Worm (Caenorhabditis elegans) whole organism, L2 larva: ENCODE data around the gene C06E2.9.

Experiments
- C34F6.9 ChIP-seq: fragments of 150-350 bp; optimal IDR thresholded peaks from 2 replicates; lab custom pipeline; 2014; ENCODE audit warnings: missing biosample characterization, missing genetic modification characterization
- R02D3.7 ChIP-seq: fragments of 150-350 bp; optimal IDR thresholded peaks from 2 replicates; lab custom pipeline; 2014; ENCODE audit warnings: missing biosample characterization, missing genetic modification characterization
- Y55F3AM.14 ChIP-seq: fragments of 200-800 bp; sonication (Bioruptor generic); optimal IDR thresholded peaks from 2 replicates; lab custom pipeline; 2018; ENCODE audit warnings: mild to moderate bottlenecking, missing genetic modification characterization, missing compliant biosample characterization
- ZK546.5 ChIP-seq: sonication (generic microtip); optimal IDR thresholded peaks from 2 replicates; lab custom pipeline; 2017; ENCODE audit warnings: missing biosample characterization, missing genetic modification characterization
- aly-2 ChIP-seq: fragments of 150-350 bp; optimal IDR thresholded peaks from 2 replicates; lab custom pipeline; 2014; ENCODE audit warnings: missing biosample characterization, missing genetic modification characterization
- blmp-1 ChIP-seq: sonication (generic microtip); optimal IDR thresholded peaks from 2 replicates; lab custom pipeline; 2017; ENCODE audit warnings: missing genetic modification characterization, mild to moderate bottlenecking, missing compliant biosample characterization, antibody characterized with exemption, moderate library complexity; ENCODE audit not compliant: insufficient read depth
- ceh-16 ChIP-seq: fragments of 150-350 bp; optimal IDR thresholded peaks from 2 replicates; lab custom pipeline; 2014; ENCODE audit warnings: missing biosample characterization, missing genetic modification characterization
- ceh-82 ChIP-seq: fragments of 150-350 bp; optimal IDR thresholded peaks from 2 replicates; lab custom pipeline; 2014; ENCODE audit warnings: missing biosample characterization, missing genetic modification characterization
- crh-2 ChIP-seq: sonication (generic microtip); optimal IDR thresholded peaks from 2 replicates; lab custom pipeline; 2017; ENCODE audit warnings: missing biosample characterization, missing genetic modification characterization
- fos-1 ChIP-seq: fragments of 150-350 bp; optimal IDR thresholded peaks from 2 replicates; lab custom pipeline; 2014; ENCODE audit warnings: missing biosample characterization, missing genetic modification characterization
- gmeb-1 ChIP-seq: fragments of 150-350 bp; optimal IDR thresholded peaks from 2 replicates; lab custom pipeline; 2014; ENCODE audit warnings: missing biosample characterization, missing genetic modification characterization
- lin-13 ChIP-seq: fragments of 150-350 bp; optimal IDR thresholded peaks from 2 replicates; lab custom pipeline; 2014; ENCODE audit warnings: missing biosample characterization, missing genetic modification reagents, missing genetic modification characterization
- lin-39 ChIP-seq: fragments of 150-350 bp; optimal IDR thresholded peaks from 2 replicates; lab custom pipeline; 2014; ENCODE audit warnings: missing biosample characterization, missing genetic modification reagents, missing genetic modification characterization
- lsy-2 ChIP-seq, 2 experiments: fragments of 150-350 bp in 1 of 2; sonication (generic microtip) in 1 of 2; optimal IDR thresholded peaks; 2 replicates each; lab custom pipeline; 2014 to 2017; ENCODE audit warnings: missing biosample characterization in 2 of 2, missing genetic modification characterization in 2 of 2
- mab-5 ChIP-seq: fragments of 150-350 bp; optimal IDR thresholded peaks from 2 replicates; lab custom pipeline; 2014; ENCODE audit warnings: missing biosample characterization, missing genetic modification characterization
- mbf-1 ChIP-seq: sonication (generic microtip); optimal IDR thresholded peaks from 2 replicates; lab custom pipeline; 2017; ENCODE audit warnings: missing biosample characterization, missing genetic modification characterization
- mdl-1 ChIP-seq, 2 experiments: fragments of 150-350 bp in 1 of 2; sonication (generic microtip) in 1 of 2; optimal IDR thresholded peaks; 2 replicates each; lab custom pipeline; 2017; ENCODE audit warnings: missing biosample characterization in 2 of 2, missing genetic modification characterization in 2 of 2
- nhr-10 ChIP-seq: sonication (generic microtip); optimal IDR thresholded peaks from 2 replicates; lab custom pipeline; 2017; ENCODE audit warnings: missing biosample characterization, missing genetic modification characterization
- nhr-11 ChIP-seq: fragments of 150-350 bp; optimal IDR thresholded peaks from 2 replicates; lab custom pipeline; 2014; ENCODE audit warnings: missing biosample characterization, missing genetic modification characterization
- nhr-12 ChIP-seq: fragments of 150-350 bp; optimal IDR thresholded peaks from 2 replicates; lab custom pipeline; 2014; ENCODE audit warnings: missing biosample characterization, missing genetic modification characterization
- nhr-129 ChIP-seq: fragments of 150-350 bp; optimal IDR thresholded peaks from 2 replicates; lab custom pipeline; 2014; ENCODE audit warnings: missing biosample characterization, missing genetic modification characterization
- nhr-21 ChIP-seq: fragments of 150-350 bp; optimal IDR thresholded peaks from 2 replicates; lab custom pipeline; 2014; ENCODE audit warnings: missing biosample characterization, missing genetic modification characterization
- nhr-23 ChIP-seq: fragments of 150-350 bp; optimal IDR thresholded peaks from 2 replicates; lab custom pipeline; 2014; ENCODE audit warnings: missing biosample characterization, missing genetic modification reagents, missing genetic modification characterization
- nhr-25 ChIP-seq: fragments of 150-350 bp; sonication (generic microtip); optimal IDR thresholded peaks from 3 replicates; lab custom pipeline; 2014; ENCODE audit warnings: missing biosample characterization, missing genetic modification characterization
- nhr-6 ChIP-seq: fragments of 150-350 bp; optimal IDR thresholded peaks from 2 replicates; lab custom pipeline; 2014; ENCODE audit warnings: missing biosample characterization, missing genetic modification characterization
- nhr-77 ChIP-seq: fragments of 150-350 bp; optimal IDR thresholded peaks from 2 replicates; lab custom pipeline; 2014; ENCODE audit warnings: missing biosample characterization, missing genetic modification characterization
- sem-4 ChIP-seq: fragments of 150-350 bp; optimal IDR thresholded peaks from 2 replicates; lab custom pipeline; 2014; ENCODE audit warnings: missing biosample characterization, missing genetic modification reagents, missing genetic modification characterization
- skn-1 ChIP-seq: sonication (generic microtip); optimal IDR thresholded peaks from 2 replicates; lab custom pipeline; 2017; ENCODE audit warnings: missing biosample characterization, missing genetic modification characterization
- sma-3 ChIP-seq: sonication (generic microtip); optimal IDR thresholded peaks from 2 replicates; lab custom pipeline; 2016; ENCODE audit warnings: missing genetic modification reagents, missing genetic modification characterization, missing compliant biosample characterization
- sma-9 ChIP-seq, 2 experiments: fragments of 150-350 bp in 1 of 2; sonication (generic microtip) in 1 of 2; optimal IDR thresholded peaks; 2 replicates each; lab custom pipeline; 2014 to 2016; ENCODE audit warnings: missing genetic modification characterization in 2 of 2, mild to moderate bottlenecking in 1 of 2, missing biosample characterization in 1 of 2, missing compliant biosample characterization in 1 of 2, missing genetic modification reagents in 1 of 2, moderate library complexity in 1 of 2
- unc-39 ChIP-seq: fragments of 150-350 bp; optimal IDR thresholded peaks from 2 replicates; lab custom pipeline; 2014; ENCODE audit warnings: missing biosample characterization, missing genetic modification characterization
- unc-55 ChIP-seq: fragments of 150-350 bp; sonication (generic microtip); optimal IDR thresholded peaks from 3 replicates; lab custom pipeline; 2014; ENCODE audit warnings: missing biosample characterization, missing genetic modification reagents, missing genetic modification characterization
- unc-62 ChIP-seq: fragments of 150-350 bp; optimal IDR thresholded peaks from 2 replicates; lab custom pipeline; 2014; ENCODE audit warnings: missing biosample characterization, missing genetic modification reagents, missing genetic modification characterization
- zag-1 ChIP-seq: fragments of 150-350 bp; optimal IDR thresholded peaks from 2 replicates; lab custom pipeline; 2014; ENCODE audit warnings: missing biosample characterization, missing genetic modification characterization
- ztf-11 ChIP-seq: sonication (generic microtip); optimal IDR thresholded peaks from 2 replicates; lab custom pipeline; 2017; ENCODE audit warnings: missing biosample characterization, missing genetic modification characterization
- ztf-4 ChIP-seq: fragments of 150-350 bp; optimal IDR thresholded peaks from 2 replicates; lab custom pipeline; 2014; ENCODE audit warnings: missing biosample characterization, missing genetic modification characterization

Gene C06E2.9

ce11 chrX:8838176-8838575 is 22.9 kb upstream of the C06E2.9 start:
- no peak for TF ChIP-seq zag-1 (tag; lab: Kevin White, UChicago)
- TF ChIP-seq fos-1 = no peak
- no peak for TF ChIP-seq ztf-4 (tag; lab: Kevin White, UChicago)
- TF ChIP-seq ceh-16 (tag; lab: Kevin White, UChicago) = no peak
- no peak for TF ChIP-seq mab-5
- no peak for TF ChIP-seq ceh-82
- no peak for TF ChIP-seq mdl-1 (tag; optimal IDR thresholded peaks at IDR 0.05; lab: Kevin White, UChicago)
- TF ChIP-seq nhr-77 (tag; lab: Kevin White, UChicago) = no peak
- TF ChIP-seq C34F6.9 (tag; lab: Kevin White, UChicago) = no peak
- no peak for TF ChIP-seq aly-2
- no peak for TF ChIP-seq unc-62
- no peak for TF ChIP-seq nhr-21 (tag; lab: Kevin White, UChicago)
- no peak for TF ChIP-seq sma-9 (GFP tag; optimal IDR thresholded peaks at IDR 0.05; lab: Kevin White, UChicago)
- no peak for TF ChIP-seq sma-9 (tag; optimal IDR thresholded peaks at IDR 0.05; lab: Kevin White, UChicago)
- TF ChIP-seq lin-13 = no peak
- TF ChIP-seq nhr-6 = no peak
- no peak for TF ChIP-seq skn-1
- no peak for TF ChIP-seq lin-39
- no peak for TF ChIP-seq mbf-1 (tag; lab: Kevin White, UChicago)

DNA sequence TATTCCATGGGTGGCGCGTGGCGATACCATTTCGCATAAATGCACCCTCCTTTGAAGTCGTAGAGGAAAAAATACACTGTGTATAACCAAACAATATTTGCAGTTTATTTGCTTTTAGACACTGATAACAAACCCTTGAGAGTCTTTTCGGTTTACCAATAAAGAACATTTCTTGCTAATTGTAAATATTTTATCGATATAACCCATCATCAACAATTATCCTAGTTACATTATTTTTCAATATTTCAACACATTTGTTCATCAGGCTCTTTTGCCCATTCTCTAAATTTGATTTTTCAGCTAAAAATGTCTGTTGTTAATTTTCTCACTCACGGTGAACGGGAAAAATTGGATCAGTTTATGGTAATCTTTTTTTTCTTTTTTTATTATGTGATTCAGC is 17.1 kb upstream of the C06E2.9 start, which contains the start of gene ubc-23:
Gene ubc-23, plus strand, starts transcription at position 301 of the 400 bp plus-strand sequence.
- TF ChIP-seq ztf-4 (tag; lab: Kevin White, UChicago) (no peak), nhr-23 (tag; lab: Kevin White, UChicago) (no peak), mdl-1 (tag; optimal IDR thresholded peaks at IDR 0.05; lab: Kevin White, UChicago) (no peak), nhr-77 (tag; lab: Kevin White, UChicago) (no peak), nhr-11 (no peak), sem-4 (tag; lab: Kevin White, UChicago) (no peak), nhr-129 (tag; lab: Kevin White, UChicago) (no peak), ceh-16 (tag; lab: Kevin White, UChicago) (no peak), Y55F3AM.14 (GFP tag; lab: Kevin White, UChicago) (no peak), unc-62 (no peak), ZK546.5 (tag; lab: Kevin White, UChicago) (no peak), mab-5 (no peak), sma-9 (GFP tag; optimal IDR thresholded peaks at IDR 0.05; lab: Kevin White, UChicago) (no peak), sma-9 (tag; optimal IDR thresholded peaks at IDR 0.05; lab: Kevin White, UChicago) (no peak), skn-1 (no peak), unc-55 (no peak), nhr-25 (tag; lab: Kevin White, UChicago) (no peak), zag-1 (tag; lab: Kevin White, UChicago) (no peak)

- TF ChIP-seq lsy-2 (tag; optimal IDR thresholded peaks at IDR 0.05; lab: Kevin White, UChicago) (no peak), blmp-1 (no peak), skn-1 (no peak), sma-3 (no peak), gmeb-1 (tag; lab: Kevin White, UChicago) (peak; percentile 21), Y55F3AM.14 (GFP tag; lab: Kevin White, UChicago) (no peak), nhr-12 (no peak), R02D3.7 (tag; lab: Kevin White, UChicago) (no peak), zag-1 (tag; lab: Kevin White, UChicago) (no peak), unc-55 (no peak), aly-2 (no peak), mdl-1 (tag; optimal IDR thresholded peaks at IDR 0.05; lab: Kevin White, UChicago) (no peak), fos-1 (peak; percentile 42), ztf-11 (tag; lab: Kevin White, UChicago) (no peak), ceh-82 (no peak), nhr-21 (tag; lab: Kevin White, UChicago) (peak; percentile 37), nhr-10 (tag; lab: Kevin White, UChicago) (no peak), lin-13 (no peak), nhr-25 (tag; lab: Kevin White, UChicago) (no peak), sem-4 (tag; lab: Kevin White, UChicago) (no peak), nhr-6 (no peak), unc-39 (tag; lab: Kevin White, UChicago) (no peak), crh-2 (tag; lab: Kevin White, UChicago) (peak; percentile 23)
These were observed 14.4 kb upstream of the C06E2.9 start, which contains the start of gene C28G1.10 for ce11 chrX:8846447-8847237. TSS of gene C28G1.10 (plus strand) at chrX:8847122.
